Fruit fly (Drosophila melanogaster): ENCODE measurements around the gene CG16710.

- TF ChIP-seq OdsH (GFP tag; optimal IDR thresholded peaks at IDR 0.05) (no peak), CG8319 (GFP tag; optimal IDR thresholded peaks at IDR 0.05) (no peak), esn (GFP tag; optimal IDR thresholded peaks at IDR 0.05) (no peak), CG6854 (GFP tag; optimal IDR thresholded peaks at IDR 0.05) (no peak), Eip93F (GFP tag; optimal IDR thresholded peaks at IDR 0.05) (no peak)
These were observed 13.7 kb upstream of the CG16710 start for dm6 chr3R:23668583-23668982.
